Fruit fly (Drosophila melanogaster): ENCODE results near the gene CG6293.

Gene CG6293

dm6 chr3R:10265552-10266137, 45.8 kb downstream of the CG6293 start (continued):
- peak; percentile 45 for TF ChIP-seq CG10366 (GFP tag; IDR thresholded peaks at IDR 0.05)
- TF ChIP-seq NfI (GFP tag; optimal IDR thresholded peaks at IDR 0.05): peak; percentile 37
- TF ChIP-seq az2 (GFP tag; optimal IDR thresholded peaks at IDR 0.05): peak; percentile 45
- no peak for TF ChIP-seq CG15696 (tag; optimal IDR thresholded peaks at IDR 0.05)
- TF ChIP-seq CG18262 (tag; optimal IDR thresholded peaks at IDR 0.05): peak; percentile 38
- peak; percentile 87 for TF ChIP-seq slbo (GFP tag; IDR thresholded peaks at IDR 0.05)
- peak; percentile 73 for TF ChIP-seq Hmr (GFP tag; optimal IDR thresholded peaks at IDR 0.05)
- TF ChIP-seq cwo (GFP tag; optimal IDR thresholded peaks at IDR 0.05): peak; percentile 72
- TF ChIP-seq CG10543 (GFP tag; optimal IDR thresholded peaks at IDR 0.05): peak; percentile 62
- peak; percentile 62; the same call in 2 of the 3 replicates for TF ChIP-seq tgo (GFP tag; IDR thresholded peaks at IDR 0.05)
- peak; percentile 54 for TF ChIP-seq CG12391 (tag; optimal IDR thresholded peaks at IDR 0.05)
- TF ChIP-seq CG16779 (GFP tag; IDR thresholded peaks at IDR 0.05): 0 out of 2 replicates have a peak, but pooled peaks have one; percentile 9
- peak; percentile 50 for TF ChIP-seq seq (GFP tag; IDR thresholded peaks at IDR 0.05)
- TF ChIP-seq CG2889 (GFP tag; IDR thresholded peaks at IDR 0.05): no peak
- TF ChIP-seq Adf1 (GFP tag; IDR thresholded peaks at IDR 0.05): peak; percentile 64
- TF ChIP-seq Hsf (GFP tag; optimal IDR thresholded peaks at IDR 0.05): peak; percentile 18
- TF ChIP-seq vfl (GFP tag; optimal IDR thresholded peaks at IDR 0.05): no peak
- peak; percentile 58 for TF ChIP-seq CG31441 (GFP tag; IDR thresholded peaks at IDR 0.05)
- no peak for TF ChIP-seq z (GFP tag; IDR thresholded peaks at IDR 0.05)
- TF ChIP-seq Mrtf (GFP tag; IDR thresholded peaks at IDR 0.05): 0 out of 3 replicates have a peak, but pooled peaks have one; percentile 34
- no peak for TF ChIP-seq gcm (GFP tag; optimal IDR thresholded peaks at IDR 0.05)
- no peak for TF ChIP-seq lola (GFP tag; optimal IDR thresholded peaks at IDR 0.05)
- no peak for TF ChIP-seq zen2 (GFP tag; IDR thresholded peaks at IDR 0.05; ENCODE audit: partially characterized antibody)
- peak; percentile 31; the same call in 1 of the 2 replicates for TF ChIP-seq sisA (GFP tag; IDR thresholded peaks at IDR 0.05)
- no peak for TF ChIP-seq Hey (tag; optimal IDR thresholded peaks at IDR 0.05)
- peak; percentile 24 for TF ChIP-seq CG11247 (GFP tag; IDR thresholded peaks at IDR 0.05)
- peak; percentile 74 for TF ChIP-seq gem (tag; optimal IDR thresholded peaks at IDR 0.05)
- no peak for TF ChIP-seq CG17186 (GFP tag; optimal IDR thresholded peaks at IDR 0.05)
- peak; percentile 9 for TF ChIP-seq CHES-1-like (GFP tag; optimal IDR thresholded peaks at IDR 0.05)
- TF ChIP-seq rib (GFP tag; IDR thresholded peaks at IDR 0.05): peak; percentile 90
- TF ChIP-seq Ravus (GFP tag; IDR thresholded peaks at IDR 0.05): peak; percentile 9; the same call in 1 of the 2 replicates
- TF ChIP-seq tap (tag; optimal IDR thresholded peaks at IDR 0.05): no peak
- TF ChIP-seq al (GFP tag; IDR thresholded peaks at IDR 0.05): peak; percentile 66
- no peak for TF ChIP-seq hkb (optimal IDR thresholded peaks at IDR 0.05)
- peak; percentile 67 for TF ChIP-seq hkb (GFP tag; IDR thresholded peaks at IDR 0.05)
- TF ChIP-seq ttk (GFP tag; IDR thresholded peaks at IDR 0.05): peak; percentile 47; the same call in 1 of the 2 replicates
- peak; percentile 23 for TF ChIP-seq CG1792 (GFP tag; optimal IDR thresholded peaks at IDR 0.05)
- no peak for TF ChIP-seq CG15073 (GFP tag; optimal IDR thresholded peaks at IDR 0.05)
- peak; percentile 25 for TF ChIP-seq CG3065 (GFP tag; optimal IDR thresholded peaks at IDR 0.05)
- peak; percentile 39 for TF ChIP-seq caup (GFP tag; optimal IDR thresholded peaks at IDR 0.05; ENCODE audit: severe bottlenecking)
- no peak for TF ChIP-seq org-1 (GFP tag; optimal IDR thresholded peaks at IDR 0.05)
- TF ChIP-seq scrt (GFP tag; optimal IDR thresholded peaks at IDR 0.05): peak; percentile 24
- TF ChIP-seq Vsx1 (GFP tag; optimal IDR thresholded peaks at IDR 0.05): peak; percentile 51
- TF ChIP-seq Jarid2 (GFP tag; optimal IDR thresholded peaks at IDR 0.05): peak; percentile 18
- peak; percentile 57 for TF ChIP-seq CoRest (tag; optimal IDR thresholded peaks at IDR 0.05)
- TF ChIP-seq CG15011 (GFP tag; optimal IDR thresholded peaks at IDR 0.05): peak; percentile 47
- TF ChIP-seq Bteb2 (GFP tag; optimal IDR thresholded peaks at IDR 0.05): peak; percentile 67
- peak; percentile 46; the same call in 1 of the 2 replicates for TF ChIP-seq esg (GFP tag; conservative IDR thresholded peaks at IDR 0.05)
- TF ChIP-seq lbe (GFP tag; optimal IDR thresholded peaks at IDR 0.05): peak; percentile 63
- no peak for TF ChIP-seq Camta (GFP tag; optimal IDR thresholded peaks at IDR 0.05)

Measured in whole organism, embryonic.